Worm (Caenorhabditis elegans): ENCODE results near the gene txt-4.

The txt-4 gene

DNA sequence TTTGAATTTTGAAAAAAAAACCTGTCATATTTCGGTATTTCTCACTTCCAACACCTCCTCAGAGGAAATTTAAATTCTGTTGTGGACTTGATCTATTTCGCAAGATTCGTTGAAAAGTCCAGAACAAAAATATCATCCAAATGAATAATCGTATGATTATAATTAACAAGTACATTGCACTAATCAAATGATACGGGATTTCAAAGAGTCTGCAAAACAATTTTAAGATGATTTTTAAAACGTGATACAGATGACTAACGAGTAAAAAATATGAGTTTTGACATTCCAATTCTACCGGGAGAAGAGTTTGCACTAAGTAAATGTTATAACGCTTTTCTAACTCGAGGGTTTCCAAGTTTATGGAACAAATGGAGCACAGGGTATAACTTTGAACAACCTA, 12.0 kb downstream of the txt-4 start:
- no peak for TF ChIP-seq efl-1 (optimal IDR thresholded peaks at IDR 0.05)
- peak in 1 of 2 experiments; percentile 87 for TF ChIP-seq efl-1 (GFP tag; optimal IDR thresholded peaks at IDR 0.05 in 1 of 2)
- peak; percentile 71 for TF ChIP-seq ceh-8 (GFP tag; optimal IDR thresholded peaks at IDR 0.05)
- no peak for TF ChIP-seq efl-3 (GFP tag; optimal IDR thresholded peaks at IDR 0.05)

ce11 chrIV:1523418-1523817, 13.1 kb downstream of the txt-4 start, which contains the start of gene K03H6.1:
Gene K03H6.1 (plus strand): TSS chrIV:1523718.
- TF ChIP-seq F16B12.6 (tag; optimal IDR thresholded peaks at IDR 0.05): no peak

DNA sequence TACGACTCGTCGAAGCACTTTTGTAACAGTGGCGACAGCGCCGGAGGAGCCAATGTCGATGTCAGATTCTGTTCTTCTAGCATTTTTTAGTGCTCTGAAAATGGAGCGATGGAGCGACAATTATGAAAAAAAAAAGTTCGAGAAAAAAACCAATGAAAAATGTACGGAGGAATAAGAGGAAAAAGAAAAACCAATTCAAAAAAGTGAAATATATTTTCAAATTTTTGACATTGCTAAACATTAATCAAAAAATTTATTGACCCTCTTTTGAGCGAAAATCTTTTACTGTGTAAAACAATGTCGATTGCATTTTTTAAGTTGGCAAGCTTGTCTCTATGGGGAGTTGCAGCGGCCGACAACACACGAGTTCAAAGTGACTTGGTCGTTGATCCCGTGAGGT, 26.0 kb downstream of the txt-4 start, which contains the start of gene K03H6.5:
Gene K03H6.5 (minus strand): TSS at position 101 of the 400 bp plus-strand sequence.
- TF ChIP-seq lir-3 (tag; optimal IDR thresholded peaks at IDR 0.05; ENCODE audit: poor library complexity) (no peak), elt-2 (tag; optimal IDR thresholded peaks at IDR 0.05) (no peak), fkh-8 (tag; optimal IDR thresholded peaks at IDR 0.05) (no peak), mdl-1 (tag; optimal IDR thresholded peaks at IDR 0.05) (no peak), C34B4.2 (tag; optimal IDR thresholded peaks at IDR 0.05) (no peak), ceh-63 (GFP tag; optimal IDR thresholded peaks at IDR 0.05) (no peak), lin-39 (tag; optimal IDR thresholded peaks at IDR 0.05) (no peak), sox-4 (tag; optimal IDR thresholded peaks at IDR 0.05) (no peak), fos-1 (tag; optimal IDR thresholded peaks at IDR 0.05) (no peak), unc-30 (tag; optimal IDR thresholded peaks at IDR 0.05) (no peak)

DNA sequence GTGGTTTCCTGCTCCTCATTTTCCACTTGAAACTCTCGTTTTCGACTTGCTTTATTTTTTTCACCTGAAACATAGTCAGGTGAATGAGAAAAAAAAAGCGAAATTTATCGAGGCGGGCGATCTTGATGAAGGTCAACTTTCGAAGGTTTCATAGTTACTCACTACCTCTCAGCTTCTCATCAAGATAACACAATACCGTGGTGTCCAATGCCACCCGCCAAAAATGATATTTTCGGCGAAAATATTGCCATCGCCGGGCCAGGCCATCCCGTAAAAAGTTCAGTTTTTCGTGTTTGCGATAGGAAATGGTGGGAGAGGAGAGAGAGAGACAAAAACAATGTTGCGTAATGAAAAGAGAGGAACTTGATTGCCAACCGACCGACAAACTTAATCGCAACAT, 36.8 kb downstream of the txt-4 start:
- no peak for TF ChIP-seq ets-5 (GFP tag; IDR thresholded peaks at IDR 0.05)
- TF ChIP-seq mdl-1 (tag; optimal IDR thresholded peaks at IDR 0.05): no peak
- TF ChIP-seq C16A3.4 (tag; optimal IDR thresholded peaks at IDR 0.05): no peak
- TF ChIP-seq blmp-1 (tag; optimal IDR thresholded peaks at IDR 0.05): peak; percentile 80
- TF ChIP-seq sup-37 (GFP tag; optimal IDR thresholded peaks at IDR 0.05): no peak
- no peak for TF ChIP-seq pag-3 (tag; optimal IDR thresholded peaks at IDR 0.05; ENCODE audit: borderline replicate concordance, insufficient read depth)
- peak; percentile 73 for TF ChIP-seq nhr-85 (tag)
- peak in 1 of 2 experiments; percentile 6 for TF ChIP-seq lsy-2 (tag; optimal IDR thresholded peaks at IDR 0.05)
- no peak for TF ChIP-seq aly-2 (tag; optimal IDR thresholded peaks at IDR 0.05)
- TF ChIP-seq lin-14 (GFP tag; optimal IDR thresholded peaks at IDR 0.05): peak; percentile 66
- peak; percentile 13 for TF ChIP-seq rnt-1 (tag; optimal IDR thresholded peaks at IDR 0.05)
- no peak for TF ChIP-seq efl-1 (optimal IDR thresholded peaks at IDR 0.05)
- TF ChIP-seq efl-1 (GFP tag; optimal IDR thresholded peaks at IDR 0.05 in 1 of 2): peak in 1 of 2 experiments; percentile 85

DNA sequence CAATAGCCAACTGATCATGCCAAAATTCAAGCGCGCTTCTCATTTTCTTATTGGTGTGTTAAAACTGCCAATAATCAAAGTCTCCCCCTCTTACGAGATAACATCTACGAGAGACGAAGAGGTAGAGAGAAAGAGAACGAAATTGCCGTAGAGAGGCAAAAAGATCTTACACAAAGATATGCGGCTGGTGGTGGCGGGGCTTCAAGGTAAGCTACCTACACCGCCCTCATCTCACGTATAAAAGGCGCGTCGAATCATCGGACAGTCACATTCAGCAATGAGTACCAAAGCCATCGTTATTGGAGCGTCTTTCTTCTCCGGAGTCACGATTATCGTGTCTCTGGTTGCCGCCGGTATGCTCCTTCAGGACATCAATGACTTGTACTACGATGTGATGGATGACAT, 38.1 kb downstream of the txt-4 start, which contains the start of gene col-107:
Gene col-107 (plus strand): TSS at position 265 of the 405 bp plus-strand sequence.
- no peak for TF ChIP-seq pax-3 (tag; optimal IDR thresholded peaks at IDR 0.05)
- no peak for TF ChIP-seq efl-1 (optimal IDR thresholded peaks at IDR 0.05)
- peak in 1 of 2 experiments; percentile 77 for TF ChIP-seq efl-1 (GFP tag; optimal IDR thresholded peaks at IDR 0.05 in 1 of 2)
- no peak for TF ChIP-seq aha-1 (tag; optimal IDR thresholded peaks at IDR 0.05)
- no peak for TF ChIP-seq elt-2 (tag; optimal IDR thresholded peaks at IDR 0.05)
- no peak for TF ChIP-seq ets-5 (GFP tag; IDR thresholded peaks at IDR 0.05)
- TF ChIP-seq lin-14 (GFP tag; optimal IDR thresholded peaks at IDR 0.05): peak; percentile 35
- peak; percentile 9 for TF ChIP-seq nhr-20 (tag; optimal IDR thresholded peaks at IDR 0.05)
- peak; percentile 32 for TF ChIP-seq blmp-1 (tag; optimal IDR thresholded peaks at IDR 0.05)
- peak; percentile 25 for TF ChIP-seq ama-1 (optimal IDR thresholded peaks at IDR 0.05)
- peak; percentile 86 for TF ChIP-seq nhr-85 (tag)
- TF ChIP-seq ceh-82 (tag; optimal IDR thresholded peaks at IDR 0.05): no peak
- peak; percentile 22 for TF ChIP-seq rnt-1 (tag; optimal IDR thresholded peaks at IDR 0.05)
- peak; percentile 6 for TF ChIP-seq ztf-4 (tag; optimal IDR thresholded peaks at IDR 0.05)
- peak; percentile 9 for TF ChIP-seq snu-23 (GFP tag; optimal IDR thresholded peaks at IDR 0.05)
- no peak for TF ChIP-seq nhr-47 (tag; optimal IDR thresholded peaks at IDR 0.05)
- TF ChIP-seq nhr-71 (tag; optimal IDR thresholded peaks at IDR 0.05): peak; percentile 1
